Worm (Caenorhabditis elegans) whole organism, young adult: ENCODE measurements around the gene sfxn-1.3.
A peak's percentile ranks its signal among the peaks of the same experiment; 100 is the strongest.

Source experiments
- B0261.1 ChIP-seq: sonication (generic microtip); optimal IDR thresholded peaks from 2 replicates; lab custom pipeline; 2016; ENCODE audit warnings: mild to moderate bottlenecking, missing genetic modification characterization, moderate library complexity, missing compliant biosample characterization
- C06A6.2 ChIP-seq: fragments of 200-800 bp; sonication (Bioruptor generic); conservative IDR thresholded peaks from 2 replicates; pipeline ENCODE4 v1.3.6; 2022; ENCODE audit warnings: missing genetic modification characterization, missing compliant biosample characterization
- F22D6.2 ChIP-seq: sonication (generic microtip); optimal IDR thresholded peaks from 2 replicates; lab custom pipeline; 2016; ENCODE audit warnings: mild to moderate bottlenecking, missing genetic modification characterization, missing compliant biosample characterization
- F49E8.2 ChIP-seq: sonication (generic microtip); optimal IDR thresholded peaks from 3 replicates; lab custom pipeline; 2017; ENCODE audit warnings: missing genetic modification characterization, mild to moderate bottlenecking, missing compliant biosample characterization, antibody characterized with exemption, moderate library complexity; ENCODE audit not compliant: insufficient read depth
- F52B5.7 ChIP-seq: sonication (generic microtip); optimal IDR thresholded peaks from 2 replicates; lab custom pipeline; 2016; ENCODE audit warnings: mild to moderate bottlenecking, missing genetic modification characterization, missing compliant biosample characterization
- T26A5.8 ChIP-seq: sonication (generic microtip); optimal IDR thresholded peaks from 2 replicates; lab custom pipeline; 2016; ENCODE audit warnings: missing genetic modification characterization, missing compliant biosample characterization
- Y53F4B.3 ChIP-seq: fragments of 200-800 bp; sonication (Bioruptor generic); IDR thresholded peaks from 2 replicates; pipeline ENCODE4 v1.3.6; 2022; ENCODE audit warnings: missing genetic modification reagents, missing genetic modification characterization, missing compliant biosample characterization
- Y79H2A.3 ChIP-seq: fragments of 200-800 bp; sonication (Bioruptor generic); conservative IDR thresholded peaks from 2 replicates; pipeline ENCODE4 v1.3.6; 2022; ENCODE audit warnings: missing genetic modification reagents, missing genetic modification characterization, missing compliant biosample characterization
- atf-7 ChIP-seq: sonication (generic microtip); optimal IDR thresholded peaks from 2 replicates; lab custom pipeline; 2017; ENCODE audit warnings: mild to moderate bottlenecking, missing genetic modification characterization, missing compliant biosample characterization
- athp-1 ChIP-seq: sonication (generic microtip); optimal IDR thresholded peaks from 2 replicates; lab custom pipeline; 2017; ENCODE audit warnings: mild to moderate bottlenecking, missing genetic modification characterization, missing compliant biosample characterization
- attf-5 ChIP-seq: fragments of 200-800 bp; sonication (Bioruptor generic); optimal IDR thresholded peaks from 2 replicates; lab custom pipeline; 2018; ENCODE audit warnings: mild to moderate bottlenecking, missing genetic modification characterization, missing compliant biosample characterization
- bed-2 ChIP-seq: fragments of 200-800 bp; sonication (Bioruptor generic); IDR thresholded peaks from 2 replicates; pipeline ENCODE4 v1.3.6; 2022; ENCODE audit warnings: missing genetic modification reagents, missing genetic modification characterization, missing compliant biosample characterization
- cebp-1 ChIP-seq, 2 experiments: fragments of 200-800 bp in 1 of 2; sonication (Bioruptor generic) in 1 of 2; sonication (generic microtip) in 1 of 2; IDR thresholded peaks in 1 of 2; optimal IDR thresholded peaks in 1 of 2; 2 replicates each; pipeline versions ENCODE4 v1.3.6 to Lab custom; 2017 to 2022; ENCODE audit warnings: missing compliant biosample characterization in 2 of 2, missing genetic modification characterization in 2 of 2, mild to moderate bottlenecking in 1 of 2, missing genetic modification reagents in 1 of 2, moderate library complexity in 1 of 2
- chd-7 ChIP-seq: sonication (generic microtip); optimal IDR thresholded peaks from 2 replicates; lab custom pipeline; 2016; ENCODE audit warnings: mild to moderate bottlenecking, missing genetic modification characterization, moderate library complexity, missing compliant biosample characterization
- dpff-1 ChIP-seq: sonication (generic microtip); optimal IDR thresholded peaks from 2 replicates; lab custom pipeline; 2017; ENCODE audit warnings: mild to moderate bottlenecking, missing genetic modification characterization, missing compliant biosample characterization
- dpl-1 ChIP-seq: fragments of 150-350 bp; optimal IDR thresholded peaks from 2 replicates; lab custom pipeline; 2014; ENCODE audit warnings: missing biosample characterization, missing genetic modification reagents, missing genetic modification characterization
- ekl-4 ChIP-seq: fragments of 200-800 bp; sonication (Bioruptor generic); IDR thresholded peaks from 2 replicates; pipeline ENCODE4 v1.3.6; 2022; ENCODE audit warnings: missing genetic modification reagents, missing genetic modification characterization, missing compliant biosample characterization
- hlh-12 ChIP-seq: sonication (generic microtip); optimal IDR thresholded peaks from 2 replicates; lab custom pipeline; 2016; ENCODE audit warnings: missing genetic modification characterization, missing compliant biosample characterization
- hlh-26 ChIP-seq: fragments of 200-800 bp; sonication (Bioruptor generic); conservative IDR thresholded peaks from 2 replicates; pipeline ENCODE4 v1.3.6; 2022; ENCODE audit warnings: missing genetic modification reagents, missing genetic modification characterization, missing compliant biosample characterization
- lin-54 ChIP-seq: fragments of 200-800 bp; sonication (Bioruptor generic); optimal IDR thresholded peaks from 2 replicates; lab custom pipeline; 2018; ENCODE audit warnings: mild to moderate bottlenecking, missing genetic modification characterization, missing compliant biosample characterization
- madf-3 ChIP-seq: fragments of 200-800 bp; sonication (Bioruptor generic); IDR thresholded peaks from 2 replicates; pipeline ENCODE4 v1.3.6; 2022; ENCODE audit warnings: missing genetic modification reagents, missing genetic modification characterization, missing compliant biosample characterization
- nfya-1 ChIP-seq: sonication (generic microtip); optimal IDR thresholded peaks from 2 replicates; lab custom pipeline; 2017; ENCODE audit warnings: antibody characterized with exemption, missing compliant biosample characterization, missing genetic modification characterization, borderline replicate concordance; ENCODE audit not compliant: insufficient read depth
- rec-8 ChIP-seq, 2 experiments: sonication (generic microtip); optimal IDR thresholded peaks; 2 replicates each; lab custom pipeline; 2016; ENCODE audit warnings: mild to moderate bottlenecking in 2 of 2, missing genetic modification characterization in 2 of 2, missing genetic modification reagents in 2 of 2, missing genotype in 2 of 2, missing biosample characterization in 1 of 2, missing compliant biosample characterization in 1 of 2, moderate library complexity in 1 of 2
- rpc-1 ChIP-seq, 2 experiments: fragments of 150-350 bp in 1 of 2; sonication (generic microtip) in 1 of 2; optimal IDR thresholded peaks; 2 replicates each; lab custom pipeline; 2014 to 2018; ENCODE audit warnings: missing biosample characterization in 1 of 2, missing genetic modification characterization in 1 of 2, missing genetic modification reagents in 1 of 2, missing genotype in 1 of 2
- snpc-1.1 ChIP-seq: sonication (generic microtip); optimal IDR thresholded peaks from 2 replicates; lab custom pipeline; 2017; ENCODE audit warnings: missing genetic modification characterization, mild to moderate bottlenecking, missing compliant biosample characterization, antibody characterized with exemption, moderate library complexity, missing genotype, missing genetic modification reagents; ENCODE audit not compliant: insufficient read depth
- snpc-4 ChIP-seq, 5 experiments: fragments of 150-350 bp in 1 of 5; sonication (generic microtip) in 4 of 5; optimal IDR thresholded peaks; 2 replicates each; lab custom pipeline; 2014 to 2018; ENCODE audit warnings: missing genetic modification characterization in 5 of 5, missing biosample characterization in 3 of 5, antibody characterized with exemption in 2 of 5, mild to moderate bottlenecking in 2 of 5, missing compliant biosample characterization in 2 of 5, missing genotype in 2 of 5, moderate library complexity in 2 of 5, missing genetic modification reagents in 1 of 5
- zfh-2 ChIP-seq: fragments of 200-800 bp; sonication (Bioruptor generic); conservative IDR thresholded peaks from 2 replicates; pipeline ENCODE4 v1.3.6; 2022; ENCODE audit warnings: missing genetic modification reagents, missing genetic modification characterization, missing compliant biosample characterization
- ztf-22 ChIP-seq: fragments of 200-800 bp; sonication (Bioruptor generic); optimal IDR thresholded peaks from 2 replicates; lab custom pipeline; 2018; ENCODE audit warnings: mild to moderate bottlenecking, missing genetic modification characterization, moderate library complexity, missing compliant biosample characterization
- ztf-26 ChIP-seq: sonication (generic microtip); optimal IDR thresholded peaks from 2 replicates; lab custom pipeline; 2017; ENCODE audit warnings: missing genetic modification characterization, missing compliant biosample characterization
- ztf-28 ChIP-seq: fragments of 200-800 bp; sonication (Bioruptor generic); IDR thresholded peaks from 2 replicates; pipeline ENCODE4 v1.3.6; 2022; ENCODE audit warnings: missing genetic modification reagents, missing genetic modification characterization, missing compliant biosample characterization

Gene sfxn-1.3

ce11 chrV:15721431-15721830 is 5.2 kb upstream of the sfxn-1.3 start:
- no peak for TF ChIP-seq cebp-1 (GFP tag; IDR thresholded peaks at IDR 0.05; lab: Robert Waterston, UW)
- no peak for TF ChIP-seq cebp-1 (tag; optimal IDR thresholded peaks at IDR 0.05; lab: Kevin White, UChicago)
- no peak for TF ChIP-seq C06A6.2
- no peak for TF ChIP-seq ztf-26 (tag; lab: Kevin White, UChicago)
- TF ChIP-seq ztf-22, result no peak
- no peak for TF ChIP-seq dpl-1

DNA sequence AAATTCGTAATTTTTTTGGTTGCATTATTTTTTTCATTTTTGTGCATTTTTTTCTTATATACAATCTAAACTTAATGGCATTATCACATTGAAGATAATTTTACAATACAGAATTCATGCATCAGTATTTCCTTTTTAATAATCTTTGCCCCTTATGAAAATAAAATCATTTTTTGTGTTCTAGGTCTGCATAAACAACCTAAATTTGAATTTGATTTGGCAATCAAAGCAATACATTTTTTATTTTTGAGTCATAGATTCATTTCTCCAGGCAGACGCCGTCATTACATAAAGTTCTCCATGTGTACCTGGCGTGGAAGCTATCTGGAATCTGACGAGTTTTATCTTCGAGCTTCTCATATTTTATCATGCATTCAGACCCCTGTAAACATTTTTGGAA is 4.8 kb upstream of the sfxn-1.3 start, which contains the start of gene srh-140:
srh-140 (plus strand) TSS at position 301 of the 400 bp plus-strand sequence.
- TF ChIP-seq athp-1, result no peak
- TF ChIP-seq lin-54 (GFP tag; lab: Kevin White, UChicago), result no peak
- TF ChIP-seq dpff-1, result no peak
- no peak for TF ChIP-seq F52B5.7 (tag; lab: Kevin White, UChicago)

- TF ChIP-seq hlh-12 (tag; lab: Kevin White, UChicago), result no peak
- TF ChIP-seq F49E8.2 (tag; lab: Kevin White, UChicago), result no peak
- no peak for TF ChIP-seq snpc-1.1
- no peak for TF ChIP-seq bed-2 (GFP tag; lab: Robert Waterston, UW)
- no peak for TF ChIP-seq F52B5.7 (tag; lab: Kevin White, UChicago)
- TF ChIP-seq rec-8 (tag; optimal IDR thresholded peaks at IDR 0.05; lab: Kevin White, UChicago), result no peak
- no peak for TF ChIP-seq snpc-4 (GFP tag; optimal IDR thresholded peaks at IDR 0.05; lab: Kevin White, UChicago)
- TF ChIP-seq snpc-4 (tag; optimal IDR thresholded peaks at IDR 0.05; lab: Kevin White, UChicago), result no peak
Observed at ce11 chrV:15730459-15730858, 3.8 kb downstream of the sfxn-1.3 start, which contains the start of gene Y6E2A.10. TSS of gene Y6E2A.10 (minus strand) at chrV:15730559.

DNA sequence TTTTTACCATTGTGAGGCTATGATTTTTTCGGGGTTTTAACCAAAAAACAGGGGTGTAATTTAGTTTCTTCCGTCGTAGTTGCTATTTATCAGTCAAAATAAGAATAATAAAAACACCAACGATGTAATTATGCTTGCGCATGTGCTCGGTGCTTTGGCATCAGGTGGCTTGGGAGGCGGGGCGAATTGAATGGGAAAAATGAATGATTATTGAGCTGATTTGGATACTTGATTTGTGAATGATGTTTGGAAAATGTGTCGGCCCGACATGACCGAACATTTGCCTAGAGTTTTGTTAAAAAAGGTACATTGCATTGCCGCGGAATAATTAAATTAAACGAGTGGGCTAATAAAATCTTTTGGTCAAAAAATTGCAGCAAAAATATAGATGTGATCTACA is 5.6 kb downstream of the sfxn-1.3 start, which contains the start of gene str-38:
str-38 (minus strand) TSS at position 101 of the 400 bp plus-strand sequence.
- TF ChIP-seq Y79H2A.3 (GFP tag; lab: Robert Waterston, UW) (no peak), Y53F4B.3 (GFP tag; lab: Robert Waterston, UW) (no peak), lin-54 (GFP tag; lab: Kevin White, UChicago) (no peak), ztf-28 (GFP tag; lab: Robert Waterston, UW) (no peak)

DNA sequence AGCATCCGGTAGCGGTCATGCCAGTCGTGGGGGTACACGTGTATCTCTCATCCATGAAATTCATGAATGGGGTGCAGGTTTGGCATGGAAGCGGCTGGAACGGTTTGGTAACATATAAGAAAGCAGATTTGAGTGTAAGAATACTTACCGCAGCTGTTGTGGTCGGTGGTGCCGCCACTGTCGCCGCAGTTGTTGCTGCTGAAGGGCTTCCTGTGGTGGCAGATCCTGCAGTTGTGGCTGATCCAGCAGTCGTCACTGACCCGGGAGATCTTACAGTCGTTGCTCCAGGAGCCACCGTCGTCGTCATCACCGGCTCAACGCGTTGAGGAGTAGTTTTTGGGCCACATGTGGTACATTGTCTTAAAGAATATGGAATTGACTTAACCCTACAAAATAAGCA is 6.4 kb downstream of the sfxn-1.3 start:
- TF ChIP-seq F49E8.2 (tag; lab: Kevin White, UChicago) (no peak), zfh-2 (peak; percentile 79)

DNA sequence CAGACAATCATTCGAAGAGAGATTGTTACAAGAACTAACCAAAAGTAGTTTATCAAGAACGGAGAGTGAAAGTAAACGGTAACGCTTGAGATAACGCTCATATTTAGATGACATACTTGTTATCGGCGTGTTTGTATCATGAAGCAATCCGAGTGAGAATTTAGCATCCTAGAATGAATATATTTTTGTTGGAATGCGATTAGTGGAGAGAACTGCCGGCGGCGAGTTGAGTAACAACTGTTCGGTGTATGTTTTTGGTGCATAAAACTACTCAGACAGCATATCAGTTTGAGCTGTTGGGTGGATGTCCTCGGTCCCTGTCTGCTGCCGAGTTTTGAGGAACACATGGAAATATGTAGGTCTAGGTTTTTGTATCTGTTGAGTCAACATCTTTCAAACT is 6.9 kb downstream of the sfxn-1.3 start, which contains the start of gene T23D5.3:
T23D5.3 (minus strand) TSS at position 101 of the 400 bp plus-strand sequence.
- no peak for TF ChIP-seq hlh-26
- TF ChIP-seq T26A5.8 (tag; lab: Kevin White, UChicago), result no peak
- no peak for TF ChIP-seq rpc-1 (optimal IDR thresholded peaks at IDR 0.05; lab: Kevin White, UChicago)
- TF ChIP-seq rpc-1 (tag; optimal IDR thresholded peaks at IDR 0.05; lab: Kevin White, UChicago), result no peak
- TF ChIP-seq attf-5, result no peak
- no peak for TF ChIP-seq madf-3 (GFP tag; lab: Robert Waterston, UW)
- TF ChIP-seq zfh-2, result no peak
- TF ChIP-seq nfya-1, result no peak
- no peak for TF ChIP-seq F22D6.2
- no peak for TF ChIP-seq B0261.1 (tag; lab: Kevin White, UChicago)
- TF ChIP-seq lin-54 (GFP tag; lab: Kevin White, UChicago), result no peak
- no peak for TF ChIP-seq chd-7 (tag; lab: Kevin White, UChicago)
- TF ChIP-seq ekl-4 (GFP tag; lab: Robert Waterston, UW), result no peak
- TF ChIP-seq atf-7, result no peak
